Worm (Caenorhabditis elegans) whole organism, mixed stage, embryonic: ENCODE results near the gene C03E10.3.

ENCODE experiments used
- elt-1 ChIP-seq: sonication (generic microtip); optimal IDR thresholded peaks from 2 replicates; lab custom pipeline; 2017; ENCODE audit warnings: missing genetic modification characterization, mild to moderate bottlenecking, missing compliant biosample characterization, antibody characterized with exemption, moderate library complexity, borderline replicate concordance; ENCODE audit not compliant: insufficient read depth
- lin-13 ChIP-seq: fragments of 150-350 bp; optimal IDR thresholded peaks from 2 replicates; lab custom pipeline; 2014; ENCODE audit warnings: missing biosample characterization, missing genetic modification characterization
- nhr-12 ChIP-seq: fragments of 150-350 bp; optimal IDR thresholded peaks from 2 replicates; lab custom pipeline; 2014; ENCODE audit warnings: missing biosample characterization, missing genetic modification characterization

DNA sequence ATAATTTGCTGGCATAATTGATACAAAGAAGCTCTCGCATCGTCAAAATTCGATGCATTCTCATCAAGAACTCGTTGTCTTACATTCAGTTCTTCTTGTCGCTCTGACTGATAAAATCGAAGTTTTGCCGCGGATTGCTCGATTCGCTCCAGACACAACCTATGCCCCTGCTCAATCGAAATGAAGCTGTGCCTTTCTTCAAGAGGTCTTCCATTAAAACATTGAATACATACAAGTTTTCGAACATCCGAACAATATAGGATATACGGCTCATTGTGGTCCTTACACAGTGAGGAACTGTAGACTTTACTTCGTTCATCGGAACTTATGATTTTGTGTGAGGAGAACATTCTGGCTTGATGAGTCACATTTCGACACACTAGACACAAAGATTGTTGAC, 34.6 kb downstream of the C03E10.3 start:
- no peak for TF ChIP-seq lin-13 (tag; lab: Kevin White, UChicago)
- TF ChIP-seq elt-1: no peak
- TF ChIP-seq nhr-12: no peak
